Worm (Caenorhabditis elegans) whole organism, L3 larva: ENCODE data around the gene faah-2.

Experiments used
- R02D3.7 ChIP-seq: fragments of 150-350 bp; optimal IDR thresholded peaks from 2 replicates; lab custom pipeline; 2014; ENCODE audit warnings: missing biosample characterization, missing genetic modification characterization
- ZK546.5 ChIP-seq: sonication (generic microtip); optimal IDR thresholded peaks from 2 replicates; lab custom pipeline; 2017; ENCODE audit warnings: missing biosample characterization, missing genetic modification characterization
- aly-2 ChIP-seq: fragments of 150-350 bp; optimal IDR thresholded peaks from 2 replicates; lab custom pipeline; 2014; ENCODE audit warnings: missing biosample characterization, missing genetic modification characterization
- ama-1 ChIP-seq: fragments of 150-350 bp; optimal IDR thresholded peaks from 2 replicates; lab custom pipeline; 2018
- ceh-16 ChIP-seq: sonication (generic microtip); optimal IDR thresholded peaks from 2 replicates; lab custom pipeline; 2017; ENCODE audit warnings: missing biosample characterization, missing genetic modification characterization
- ceh-28 ChIP-seq: fragments of 150-350 bp; optimal IDR thresholded peaks from 2 replicates; lab custom pipeline; 2014; ENCODE audit warnings: missing biosample characterization, missing genetic modification reagents, missing genetic modification characterization
- ceh-82 ChIP-seq: fragments of 150-350 bp; optimal IDR thresholded peaks from 2 replicates; lab custom pipeline; 2014; ENCODE audit warnings: missing biosample characterization, missing genetic modification characterization
- ceh-9 ChIP-seq: sonication (generic microtip); optimal IDR thresholded peaks from 2 replicates; lab custom pipeline; 2018; ENCODE audit warnings: missing biosample characterization, missing genetic modification characterization
- daf-12 ChIP-seq: fragments of 150-350 bp; optimal IDR thresholded peaks from 2 replicates; lab custom pipeline; 2014; ENCODE audit warnings: missing biosample characterization, missing genetic modification reagents, missing genetic modification characterization
- egl-27 ChIP-seq: sonication (generic microtip); optimal IDR thresholded peaks from 4 replicates; lab custom pipeline; 2017; ENCODE audit warnings: missing biosample characterization, missing genetic modification reagents, missing genetic modification characterization
- elt-1 ChIP-seq: fragments of 150-350 bp; optimal IDR thresholded peaks from 2 replicates; lab custom pipeline; 2014; ENCODE audit warnings: missing biosample characterization, missing genetic modification characterization
- elt-2 ChIP-seq: sonication (generic microtip); optimal IDR thresholded peaks from 2 replicates; lab custom pipeline; 2016; ENCODE audit warnings: missing genetic modification reagents, mild to moderate bottlenecking, missing genetic modification characterization, missing compliant biosample characterization
- eor-1 ChIP-seq, 2 experiments: fragments of 150-350 bp; optimal IDR thresholded peaks; 2 replicates each; lab custom pipeline; 2014 to 2018; ENCODE audit warnings: missing biosample characterization in 2 of 2, missing genetic modification characterization in 2 of 2
- fos-1 ChIP-seq: fragments of 150-350 bp; optimal IDR thresholded peaks from 2 replicates; lab custom pipeline; 2014; ENCODE audit warnings: missing biosample characterization, missing genetic modification characterization
- hmg-11 ChIP-seq: sonication (generic microtip); optimal IDR thresholded peaks from 2 replicates; lab custom pipeline; 2016; ENCODE audit warnings: missing genetic modification characterization, missing compliant biosample characterization
- jun-1 ChIP-seq: fragments of 150-350 bp; optimal IDR thresholded peaks from 2 replicates; lab custom pipeline; 2014; ENCODE audit warnings: missing biosample characterization, missing genetic modification reagents, missing genetic modification characterization
- lin-15B ChIP-seq: fragments of 150-350 bp; optimal IDR thresholded peaks from 2 replicates; lab custom pipeline; 2014; ENCODE audit warnings: missing biosample characterization, missing genetic modification characterization
- lsy-12 ChIP-seq: sonication (generic microtip); optimal IDR thresholded peaks from 2 replicates; lab custom pipeline; 2016; ENCODE audit warnings: mild to moderate bottlenecking, missing genetic modification characterization, missing compliant biosample characterization
- nhr-12 ChIP-seq: fragments of 150-350 bp; optimal IDR thresholded peaks from 2 replicates; lab custom pipeline; 2014; ENCODE audit warnings: missing biosample characterization, missing genetic modification characterization
- nhr-23 ChIP-seq: fragments of 150-350 bp; optimal IDR thresholded peaks from 2 replicates; lab custom pipeline; 2014; ENCODE audit warnings: missing biosample characterization, missing genetic modification reagents, missing genetic modification characterization
- nhr-237 ChIP-seq: fragments of 150-350 bp; optimal IDR thresholded peaks from 2 replicates; lab custom pipeline; 2014; ENCODE audit warnings: missing biosample characterization, missing genetic modification characterization
- nhr-25 ChIP-seq: sonication (generic microtip); optimal IDR thresholded peaks from 2 replicates; lab custom pipeline; 2017; ENCODE audit warnings: missing biosample characterization, missing genetic modification characterization
- nhr-28 ChIP-seq: fragments of 150-350 bp; optimal IDR thresholded peaks from 2 replicates; lab custom pipeline; 2014; ENCODE audit warnings: missing biosample characterization, missing genetic modification characterization
- nhr-76 ChIP-seq: fragments of 150-350 bp; sonication (generic microtip); optimal IDR thresholded peaks from 5 replicates; lab custom pipeline; 2014; ENCODE audit warnings: missing biosample characterization, missing genetic modification characterization
- pha-4 ChIP-seq: fragments of 150-350 bp; optimal IDR thresholded peaks from 2 replicates; lab custom pipeline; 2014; ENCODE audit warnings: missing biosample characterization, missing genetic modification reagents, missing genetic modification characterization
- pqm-1 ChIP-seq: fragments of 150-350 bp; optimal IDR thresholded peaks from 2 replicates; lab custom pipeline; 2017; ENCODE audit warnings: missing biosample characterization, missing genetic modification characterization, inconsistent platforms
- sea-2 ChIP-seq: fragments of 150-350 bp; sonication (generic microtip); optimal IDR thresholded peaks from 4 replicates; lab custom pipeline; 2014; ENCODE audit warnings: missing biosample characterization, missing genetic modification reagents, missing genetic modification characterization
- snpc-4 ChIP-seq: fragments of 150-350 bp; optimal IDR thresholded peaks from 2 replicates; lab custom pipeline; 2014; ENCODE audit warnings: missing biosample characterization, missing genetic modification characterization
- tbx-2 ChIP-seq: sonication (generic microtip); optimal IDR thresholded peaks from 2 replicates; lab custom pipeline; 2016; ENCODE audit warnings: mild to moderate bottlenecking, missing genetic modification characterization, missing compliant biosample characterization
- unc-39 ChIP-seq: sonication (generic microtip); optimal IDR thresholded peaks from 4 replicates; lab custom pipeline; 2017; ENCODE audit warnings: missing biosample characterization, missing genetic modification characterization
- zag-1 ChIP-seq: fragments of 150-350 bp; optimal IDR thresholded peaks from 2 replicates; lab custom pipeline; 2014; ENCODE audit warnings: missing biosample characterization, missing genetic modification characterization
- ztf-11 ChIP-seq: fragments of 150-350 bp; optimal IDR thresholded peaks from 2 replicates; lab custom pipeline; 2014; ENCODE audit warnings: missing biosample characterization, missing genetic modification characterization
- ztf-4 ChIP-seq: fragments of 150-350 bp; optimal IDR thresholded peaks from 2 replicates; lab custom pipeline; 2014; ENCODE audit warnings: missing biosample characterization, missing genetic modification characterization

faah-2 gene

DNA sequence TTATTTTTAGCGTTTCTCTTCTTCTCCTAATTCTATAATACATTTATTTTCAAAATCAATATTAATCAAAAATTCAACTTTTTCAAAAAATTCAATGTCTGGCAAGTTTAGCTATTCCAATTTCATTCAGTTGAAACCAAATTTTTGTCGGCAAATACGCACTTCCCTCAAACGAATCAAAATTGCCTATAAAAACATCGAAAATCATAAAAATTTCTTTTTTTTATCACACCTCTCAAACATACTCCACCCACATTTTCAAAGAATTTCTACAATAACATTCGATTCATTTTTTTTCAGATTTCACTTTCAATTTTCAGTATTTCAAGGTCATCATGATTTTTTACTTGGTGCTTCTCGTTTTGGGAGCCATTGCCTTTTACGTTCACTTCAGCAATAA lies 6.8 kb downstream of the faah-2 start, which contains the start of gene faah-1:
TSS of gene faah-1 (plus strand) at position 301 of the 400 bp plus-strand sequence.
- TF ChIP-seq nhr-23 (tag; lab: Kevin White, UChicago) (no peak), lin-15B (tag; lab: Kevin White, UChicago) (no peak), ceh-16 (tag; lab: Kevin White, UChicago) (no peak), nhr-25 (tag; lab: Kevin White, UChicago) (no peak), snpc-4 (tag; lab: Kevin White, UChicago) (no peak), R02D3.7 (tag; lab: Kevin White, UChicago) (no peak), unc-39 (tag; lab: Kevin White, UChicago) (no peak), ceh-28 (tag; lab: Kevin White, UChicago) (no peak), jun-1 (tag; lab: Kevin White, UChicago) (no peak)

DNA sequence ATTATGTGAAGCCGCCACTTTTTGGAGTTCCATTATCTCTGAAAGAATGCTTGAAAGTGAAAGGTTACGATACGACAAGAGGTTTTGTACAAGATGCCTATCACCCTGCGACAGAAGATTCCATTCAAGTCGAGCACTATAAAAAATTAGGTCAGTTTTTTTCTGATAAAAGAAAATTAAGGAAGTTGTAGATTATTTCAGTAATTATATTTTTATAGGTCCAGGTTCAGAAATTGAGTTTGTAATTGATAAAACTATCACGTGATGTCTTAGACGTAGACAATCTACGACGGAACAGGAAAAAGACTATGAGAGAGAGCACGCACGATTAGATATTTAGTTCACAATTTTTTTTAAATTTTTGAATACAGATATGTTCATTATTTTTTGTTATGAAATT lies 7.8 kb downstream of the faah-2 start:
- TF ChIP-seq R02D3.7 (tag; lab: Kevin White, UChicago) (no peak), elt-2 (tag; lab: Kevin White, UChicago) (peak; percentile 59)

DNA sequence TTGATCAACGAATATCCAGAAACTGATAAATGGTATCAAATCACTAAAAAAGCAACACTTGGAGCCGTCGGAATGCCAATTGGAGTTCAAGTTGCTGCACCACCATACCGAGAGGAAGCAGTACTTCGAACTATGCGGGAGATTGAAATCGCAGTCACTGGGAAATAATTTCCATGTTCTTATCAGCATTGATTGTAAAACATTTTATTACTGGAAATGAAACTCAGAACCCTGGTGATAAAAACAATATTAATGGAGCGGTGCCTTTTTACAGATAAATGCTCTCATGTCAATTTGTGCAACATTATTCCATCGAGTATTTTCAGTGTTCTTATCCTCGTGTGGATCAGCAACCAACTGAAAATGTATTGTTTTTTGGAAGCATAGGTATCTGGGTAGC lies 9.5 kb downstream of the faah-2 start:
- no peak for TF ChIP-seq nhr-28 (tag; lab: Kevin White, UChicago)
- TF ChIP-seq elt-2 (tag; lab: Kevin White, UChicago) = peak; percentile 66
- TF ChIP-seq nhr-76 (tag; lab: Kevin White, UChicago) = no peak
- TF ChIP-seq ztf-11 (tag; lab: Kevin White, UChicago) = no peak
- TF ChIP-seq pqm-1 = peak; percentile 59
- no peak for TF ChIP-seq fos-1
- TF ChIP-seq egl-27 (tag; lab: Kevin White, UChicago) = no peak
- no peak for TF ChIP-seq ceh-82

DNA sequence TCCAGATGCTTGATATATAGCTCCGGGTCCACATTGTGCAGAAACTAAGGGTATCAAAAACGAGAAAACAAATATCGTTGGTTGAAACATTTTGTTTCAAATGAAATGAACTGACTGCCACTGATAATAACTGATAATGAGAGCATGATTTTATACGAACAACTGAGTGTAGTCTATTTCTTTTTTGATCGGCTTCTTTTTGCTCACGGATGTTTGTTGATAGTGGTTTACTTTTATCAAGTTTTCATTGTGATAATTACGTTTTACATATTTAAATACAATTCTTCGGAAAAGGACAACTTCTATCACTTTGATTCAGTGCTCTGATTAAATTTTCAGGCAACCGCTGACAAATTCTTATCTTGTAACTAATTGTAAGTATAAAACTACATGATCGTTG lies 11.4 kb downstream of the faah-2 start, which contains the start of gene clec-51:
TSS of gene clec-51 (minus strand) at position 114 of the 400 bp plus-strand sequence.
- TF ChIP-seq snpc-4 (tag; lab: Kevin White, UChicago) (no peak), daf-12 (tag; lab: Kevin White, UChicago) (no peak), egl-27 (tag; lab: Kevin White, UChicago) (no peak), pha-4 (tag; lab: Kevin White, UChicago) (peak; percentile 22), nhr-12 (tag; lab: Kevin White, UChicago) (no peak), jun-1 (tag; lab: Kevin White, UChicago) (peak; percentile 47), elt-2 (tag; lab: Kevin White, UChicago) (peak; percentile 90), unc-39 (tag; lab: Kevin White, UChicago) (no peak), lin-15B (tag; lab: Kevin White, UChicago) (no peak), ceh-82 (no peak), nhr-23 (tag; lab: Kevin White, UChicago) (no peak), nhr-25 (tag; lab: Kevin White, UChicago) (no peak), ztf-4 (no peak), ZK546.5 (no peak), pqm-1 (peak; percentile 88)

DNA sequence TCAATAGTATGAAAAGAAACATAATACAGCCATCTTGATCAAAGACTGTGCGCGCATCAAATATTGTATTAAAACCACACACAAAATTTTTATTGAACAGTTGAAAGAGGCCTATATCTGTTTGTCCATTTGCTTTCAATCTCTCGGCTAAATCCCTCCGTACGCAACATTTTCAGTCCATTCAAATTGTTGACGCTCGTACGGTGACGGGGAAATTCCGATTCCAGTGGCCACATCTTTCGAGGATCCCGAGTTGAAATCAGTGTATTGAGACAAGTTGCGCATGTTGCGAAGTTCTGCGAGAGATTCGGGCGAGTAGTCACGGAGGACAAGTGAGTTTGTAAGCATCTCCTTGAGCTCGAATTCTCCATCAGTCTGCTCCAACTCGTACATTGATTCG lies 12.3 kb downstream of the faah-2 start:
- no peak for TF ChIP-seq aly-2 (tag; lab: Kevin White, UChicago)
- no peak for TF ChIP-seq ceh-82
- no peak for TF ChIP-seq nhr-237 (tag; lab: Kevin White, UChicago)
- no peak for TF ChIP-seq elt-1 (tag; lab: Kevin White, UChicago)
- no peak for TF ChIP-seq tbx-2 (tag; lab: Kevin White, UChicago)
- no peak for TF ChIP-seq elt-2 (tag; lab: Kevin White, UChicago)
- TF ChIP-seq hmg-11 (tag; lab: Kevin White, UChicago) = no peak
- no peak for TF ChIP-seq fos-1
- no peak for TF ChIP-seq pqm-1
- TF ChIP-seq sea-2 (GFP tag; lab: Kevin White, UChicago) = no peak
- no peak for TF ChIP-seq ceh-9
- TF ChIP-seq nhr-28 (tag; lab: Kevin White, UChicago) = no peak
- no peak for TF ChIP-seq zag-1 (tag; lab: Kevin White, UChicago)
- no peak for TF ChIP-seq ZK546.5
- no peak for TF ChIP-seq lsy-12 (tag; lab: Kevin White, UChicago)
- TF ChIP-seq ceh-16 (tag; lab: Kevin White, UChicago) = no peak
- no peak for TF ChIP-seq ama-1 (lab: Kevin White, UChicago)
- no peak for TF ChIP-seq egl-27 (tag; lab: Kevin White, UChicago)
- no peak for TF ChIP-seq eor-1 (tag; optimal IDR thresholded peaks at IDR 0.05; lab: Kevin White, UChicago)
